Worm (Caenorhabditis elegans) whole organism, late embryonic: ENCODE data around the gene tbc-12.

Experiments used
- C38D4.7 ChIP-seq: fragments of 200-800 bp; sonication (Bioruptor generic); optimal IDR thresholded peaks from 2 replicates; lab custom pipeline; 2018; ENCODE audit warnings: mild to moderate bottlenecking, missing genetic modification characterization, moderate library complexity, missing compliant biosample characterization
- Y22D7AL.16 ChIP-seq: sonication (generic microtip); optimal IDR thresholded peaks from 2 replicates; lab custom pipeline; 2016; ENCODE audit warnings: missing genetic modification characterization, missing compliant biosample characterization
- ama-1 ChIP-seq: fragments of 150-350 bp; optimal IDR thresholded peaks from 2 replicates; lab custom pipeline; 2014
- ceh-2 ChIP-seq: sonication (generic microtip); optimal IDR thresholded peaks from 2 replicates; lab custom pipeline; 2016; ENCODE audit warnings: missing genotype, missing genetic modification characterization, missing compliant biosample characterization
- fkh-10 ChIP-seq: fragments of 150-350 bp; optimal IDR thresholded peaks from 2 replicates; lab custom pipeline; 2014; ENCODE audit warnings: missing biosample characterization, missing genetic modification reagents, missing genetic modification characterization

DNA sequence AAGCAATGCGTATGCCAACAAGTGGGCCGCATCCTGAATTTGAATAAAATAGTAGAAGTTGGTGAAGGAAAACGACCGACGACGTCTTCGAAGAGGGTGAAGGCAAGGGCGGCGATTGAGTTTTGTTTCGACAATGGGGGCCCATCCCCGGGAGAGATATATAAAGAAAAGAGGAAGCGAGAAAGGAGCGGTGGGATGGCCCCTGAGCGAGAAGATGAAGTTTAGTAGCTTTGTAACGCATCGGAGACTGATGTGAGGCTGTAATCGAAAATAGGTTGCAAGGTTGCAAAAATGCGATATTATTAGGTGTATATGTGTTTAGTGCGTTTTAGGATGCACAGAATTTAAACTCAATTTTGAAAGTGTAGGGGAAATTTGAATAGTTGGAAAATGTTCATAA, 9.6 kb downstream of the tbc-12 start:
- TF ChIP-seq fkh-10 (no peak), C38D4.7 (GFP tag; lab: Kevin White, UChicago) (no peak), ceh-2 (no peak), ama-1 (lab: Kevin White, UChicago) (no peak), Y22D7AL.16 (tag; lab: Kevin White, UChicago) (no peak)
